Fruit fly (Drosophila melanogaster): ENCODE results near the gene CG31431.

The CG31431 gene

DNA sequence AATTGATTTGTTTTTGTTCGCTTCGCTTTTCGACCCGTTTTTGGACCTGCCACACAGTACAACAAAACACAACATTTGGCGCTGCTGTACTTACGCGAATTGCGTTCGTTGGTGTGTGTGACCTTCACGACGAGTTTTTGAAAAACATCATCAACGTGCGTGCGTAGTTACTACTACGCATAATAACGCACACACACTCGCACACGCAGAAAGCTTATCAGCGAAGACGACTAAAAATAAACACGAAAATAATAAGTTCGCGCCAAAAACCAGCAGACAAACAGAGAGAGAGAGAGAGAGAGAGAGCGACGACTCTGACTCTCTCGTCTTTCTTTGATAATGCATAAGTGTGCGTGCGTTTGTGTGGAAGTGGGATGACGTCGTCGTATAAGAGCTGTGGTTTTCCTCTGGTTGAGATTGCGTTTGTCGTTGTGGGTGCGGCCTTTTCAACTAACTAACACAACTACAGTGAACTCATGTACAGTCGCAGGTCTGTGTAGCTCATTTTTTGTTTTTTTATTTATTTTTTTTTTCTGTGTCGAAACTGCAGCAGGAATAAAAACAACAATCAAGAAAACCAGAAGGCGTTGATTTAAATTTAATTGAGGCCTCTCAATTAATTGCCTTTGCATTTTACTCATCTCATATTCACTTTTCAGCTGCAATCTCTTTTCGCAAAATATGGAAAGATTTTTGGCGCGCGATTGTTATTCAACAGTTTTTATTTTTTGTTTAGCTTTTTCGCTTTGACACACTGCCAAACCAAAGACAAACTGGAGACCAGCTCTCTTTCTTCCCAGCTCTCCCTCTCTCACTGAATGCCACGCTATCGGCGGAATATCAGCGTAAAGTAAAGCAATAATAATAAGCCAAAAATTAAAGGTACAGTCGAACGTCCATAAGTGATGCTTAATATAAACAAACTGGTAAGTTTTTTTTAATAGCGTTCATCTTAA lies 16.6 kb upstream of the CG31431 start:
- TF ChIP-seq Hr78 (GFP tag; optimal IDR thresholded peaks at IDR 0.05) (no peak), h (GFP tag; optimal IDR thresholded peaks at IDR 0.05) (peak; percentile 47), Rel (GFP tag; optimal IDR thresholded peaks at IDR 0.05) (peak; percentile 91), Rel (tag; optimal IDR thresholded peaks at IDR 0.05) (no peak), dl (GFP tag; optimal IDR thresholded peaks at IDR 0.05; ENCODE audit: insufficient read depth in 1 of 2, partially characterized antibody in 2 of 2) (peak; percentile 87 to 88), Sp1 (GFP tag; optimal IDR thresholded peaks at IDR 0.05) (peak; percentile 54), Dif (GFP tag; optimal IDR thresholded peaks at IDR 0.05; ENCODE audit: partially characterized antibody) (peak; percentile 94), lola (GFP tag; optimal IDR thresholded peaks at IDR 0.05) (no peak), GATAd (GFP tag; optimal IDR thresholded peaks at IDR 0.05) (no peak), brk (GFP tag; optimal IDR thresholded peaks at IDR 0.05) (peak; percentile 86), jim (GFP tag; optimal IDR thresholded peaks at IDR 0.05) (peak; percentile 56), woc (GFP tag; optimal IDR thresholded peaks at IDR 0.05) (peak; percentile 38), rgr (GFP tag; optimal IDR thresholded peaks at IDR 0.05) (peak; percentile 24), usp (GFP tag; optimal IDR thresholded peaks at IDR 0.05) (no peak), fru (GFP tag; optimal IDR thresholded peaks at IDR 0.05) (peak; percentile 41), br (GFP tag; optimal IDR thresholded peaks at IDR 0.05) (peak; percentile 10), Dfd (GFP tag; optimal IDR thresholded peaks at IDR 0.05) (no peak), N (GFP tag; optimal IDR thresholded peaks at IDR 0.05) (peak; percentile 48), sv (GFP tag; optimal IDR thresholded peaks at IDR 0.05) (no peak), psq (GFP tag; optimal IDR thresholded peaks at IDR 0.05) (peak; percentile 84), Vsx2 (GFP tag; optimal IDR thresholded peaks at IDR 0.05; ENCODE audit: partially characterized antibody) (peak; percentile 75), ey (GFP tag; optimal IDR thresholded peaks at IDR 0.05) (no peak), dsf (GFP tag; optimal IDR thresholded peaks at IDR 0.05; ENCODE audit: borderline replicate concordance) (no peak), OdsH (GFP tag; optimal IDR thresholded peaks at IDR 0.05) (no peak), HLH106 (tag; optimal IDR thresholded peaks at IDR 0.05) (no peak), CG9705 (GFP tag; optimal IDR thresholded peaks at IDR 0.05) (no peak), Myc (optimal IDR thresholded peaks at IDR 0.05) (no peak), foxo (GFP tag; optimal IDR thresholded peaks at IDR 0.05) (peak; percentile 31 to 64), CrebA (GFP tag; optimal IDR thresholded peaks at IDR 0.05; ENCODE audit: borderline replicate concordance) (peak; percentile 93), pan (optimal IDR thresholded peaks at IDR 0.05) (no peak), CG32264 (GFP tag; optimal IDR thresholded peaks at IDR 0.05) (peak; percentile 15), Jra (GFP tag; optimal IDR thresholded peaks at IDR 0.05) (peak; percentile 61), dmrt93B (GFP tag; optimal IDR thresholded peaks at IDR 0.05) (no peak), Hnf4 (GFP tag; optimal IDR thresholded peaks at IDR 0.05) (peak; percentile 1), sage (GFP tag; optimal IDR thresholded peaks at IDR 0.05) (peak; percentile 76), Hr83 (GFP tag; optimal IDR thresholded peaks at IDR 0.05; ENCODE audit: poor library complexity, severe bottlenecking) (peak; percentile 91), Mio (GFP tag; optimal IDR thresholded peaks at IDR 0.05) (peak; percentile 9)

DNA sequence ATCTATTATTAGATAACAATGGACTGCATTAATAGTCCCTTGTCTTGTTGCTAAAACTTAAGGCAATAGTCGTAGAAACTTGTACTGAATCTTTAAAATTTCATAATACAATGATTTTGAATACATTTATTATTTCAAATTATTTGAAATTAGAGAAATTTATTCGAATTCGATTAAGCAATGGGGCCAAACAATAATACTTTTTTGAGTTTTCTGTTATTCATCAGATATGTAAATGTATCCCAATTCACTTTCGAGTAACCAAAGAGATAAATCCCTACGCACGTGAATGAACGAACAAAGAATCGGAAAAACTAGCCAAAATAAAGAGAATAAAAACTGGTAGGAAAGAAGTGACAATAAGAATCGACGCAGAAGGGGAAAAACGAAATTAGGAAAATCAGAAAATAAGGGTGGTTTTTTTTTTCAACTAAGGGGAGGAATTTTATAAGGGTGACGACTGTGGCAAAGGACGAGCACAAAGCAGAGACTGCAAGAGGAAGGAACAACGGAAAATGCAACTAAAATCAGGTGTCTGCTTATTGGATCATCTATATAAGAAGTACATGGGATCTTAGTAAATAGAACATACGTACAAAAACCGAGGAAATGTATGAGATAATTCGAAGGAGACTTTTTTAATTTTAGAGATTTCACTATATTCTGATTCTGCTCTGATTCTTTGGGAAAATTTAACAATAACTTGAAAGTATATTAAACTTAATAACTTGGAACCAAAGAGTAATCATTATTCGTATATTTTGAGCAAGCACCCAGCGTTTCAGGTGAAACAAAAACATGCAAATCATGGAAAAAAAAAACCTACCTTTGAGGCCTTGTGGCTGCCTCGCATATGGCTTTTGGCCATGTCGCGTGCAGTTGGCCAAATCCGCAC lies 15.7 kb upstream of the CG31431 start:
- no peak for TF ChIP-seq CrebA (GFP tag; optimal IDR thresholded peaks at IDR 0.05; ENCODE audit: borderline replicate concordance)
- peak; percentile 37 for TF ChIP-seq psq (GFP tag; optimal IDR thresholded peaks at IDR 0.05)
